ENCODE assay signal across 1 fruit fly cellular context in genomic region chr3R:21365262-21365661, dm6.
A peak's percentile ranks its signal among the peaks of the same experiment; 100 is the strongest.
TF ChIP-seq lines count a peak whose summit lies in the region.

No protein-coding gene starts in this region.

TF ChIP-seq in whole organism, embryonic, 481 proteins besides CTCF, POLR2A, EP300 and RAD21 (continued from another document and continues in another):
- TF ChIP-seq ato (GFP tag; IDR thresholded peaks at IDR 0.05; lab: Robert Waterston, UW; ENCODE audit: partially characterized antibody) (no peak), klu (GFP tag; IDR thresholded peaks at IDR 0.05; lab: Robert Waterston, UW) (peak; percentile 94), Rx (GFP tag; IDR thresholded peaks at IDR 0.05; lab: Robert Waterston, UW) (peak; percentile 85), grn (GFP tag; optimal IDR thresholded peaks at IDR 0.05; lab: Kevin White, UChicago) (no peak), CG17359 (tag; optimal IDR thresholded peaks at IDR 0.05; lab: Kevin White, UChicago) (peak; percentile 91), Deaf1 (tag; optimal IDR thresholded peaks at IDR 0.05; lab: Kevin White, UChicago) (no peak), Bdp1 (GFP tag; optimal IDR thresholded peaks at IDR 0.05; lab: Kevin White, UChicago) (peak; percentile 86), nmo (GFP tag; optimal IDR thresholded peaks at IDR 0.05; lab: Kevin White, UChicago) (peak; percentile 97), CG6689 (GFP tag; IDR thresholded peaks at IDR 0.05; lab: Robert Waterston, UW) (peak; percentile 94), trem (tag; optimal IDR thresholded peaks at IDR 0.05; lab: Kevin White, UChicago) (peak; percentile 92), Spps (tag; optimal IDR thresholded peaks at IDR 0.05; lab: Kevin White, UChicago) (peak; percentile 68), Hand (GFP tag; optimal IDR thresholded peaks at IDR 0.05; lab: Kevin White, UChicago) (peak; percentile 92), pros (GFP tag; optimal IDR thresholded peaks at IDR 0.05; lab: Kevin White, UChicago) (peak; percentile 61), CG4820 (GFP tag; optimal IDR thresholded peaks at IDR 0.05; lab: Kevin White, UChicago) (peak; percentile 93), cas (GFP tag; IDR thresholded peaks at IDR 0.05; lab: Robert Waterston, UW) (peak; percentile 82), CG5245 (GFP tag; optimal IDR thresholded peaks at IDR 0.05; lab: Kevin White, UChicago) (peak; percentile 92), Optix (GFP tag; IDR thresholded peaks at IDR 0.05; lab: Robert Waterston, UW) (peak; percentile 80; the same call in 2 of the 3 replicates), corto (GFP tag; optimal IDR thresholded peaks at IDR 0.05; lab: Kevin White, UChicago) (peak; percentile 79), oc (tag; optimal IDR thresholded peaks at IDR 0.05; lab: Kevin White, UChicago) (no peak), twi (tag; optimal IDR thresholded peaks at IDR 0.05; lab: Kevin White, UChicago) (peak; percentile 94), Nf-YC (tag; optimal IDR thresholded peaks at IDR 0.05; lab: Kevin White, UChicago) (peak; percentile 90), Kr (GFP tag; optimal IDR thresholded peaks at IDR 0.05; lab: Kevin White, UChicago) (no peak), CG6813 (GFP tag; optimal IDR thresholded peaks at IDR 0.05; lab: Kevin White, UChicago) (peak; percentile 71), CG13775 (GFP tag; optimal IDR thresholded peaks at IDR 0.05; lab: Kevin White, UChicago) (peak; percentile 97), Ssrp (tag; optimal IDR thresholded peaks at IDR 0.05; lab: Kevin White, UChicago) (peak; percentile 93), bowl (GFP tag; IDR thresholded peaks at IDR 0.05; lab: Robert Waterston, UW) (peak; percentile 77), Side (GFP tag; optimal IDR thresholded peaks at IDR 0.05; lab: Kevin White, UChicago) (peak; percentile 90), zfh1 (GFP tag; IDR thresholded peaks at IDR 0.05; lab: Robert Waterston, UW) (peak; percentile 87), CG7745 (tag; optimal IDR thresholded peaks at IDR 0.05; lab: Kevin White, UChicago) (no peak), CG11560 (tag; IDR thresholded peaks at IDR 0.05; lab: Robert Waterston, UW) (peak; percentile 88), bcd (GFP tag; optimal IDR thresholded peaks at IDR 0.05; lab: Kevin White, UChicago) (peak; percentile 96), CG33213 (GFP tag; optimal IDR thresholded peaks at IDR 0.05; lab: Kevin White, UChicago) (peak; percentile 86), Usf (GFP tag; optimal IDR thresholded peaks at IDR 0.05; lab: Kevin White, UChicago) (peak; percentile 94), CG1024 (GFP tag; IDR thresholded peaks at IDR 0.05; lab: Robert Waterston, UW) (peak; percentile 49; the same call in 1 of the 2 replicates), NFAT (GFP tag; IDR thresholded peaks at IDR 0.05; lab: Robert Waterston, UW) (peak; percentile 89), Drgx (GFP tag; IDR thresholded peaks at IDR 0.05; lab: Robert Waterston, UW) (peak; percentile 92), dati (GFP tag; IDR thresholded peaks at IDR 0.05; lab: Robert Waterston, UW) (peak; percentile 49; the same call in 1 of the 2 replicates), CG18262 (tag; optimal IDR thresholded peaks at IDR 0.05; lab: Kevin White, UChicago) (peak; percentile 92), CG10979 (tag; optimal IDR thresholded peaks at IDR 0.05; lab: Kevin White, UChicago) (peak; percentile 86), CG17568 (GFP tag; optimal IDR thresholded peaks at IDR 0.05; lab: Kevin White, UChicago) (no peak), CG10543 (GFP tag; optimal IDR thresholded peaks at IDR 0.05; lab: Kevin White, UChicago) (peak; percentile 99), CG31388 (GFP tag; optimal IDR thresholded peaks at IDR 0.05; lab: Kevin White, UChicago) (peak; percentile 89), hbn (GFP tag; IDR thresholded peaks at IDR 0.05; lab: Robert Waterston, UW; ENCODE audit: partially characterized antibody) (no peak), Hr39 (optimal IDR thresholded peaks at IDR 0.05; lab: Kevin White, UChicago) (no peak), CG12104 (GFP tag; optimal IDR thresholded peaks at IDR 0.05; lab: Kevin White, UChicago) (peak; percentile 93), CG15479 (GFP tag; optimal IDR thresholded peaks at IDR 0.05; lab: Kevin White, UChicago) (peak; percentile 41), dmrt11E (tag; optimal IDR thresholded peaks at IDR 0.05; lab: Kevin White, UChicago) (peak; percentile 91), Hmx (GFP tag; optimal IDR thresholded peaks at IDR 0.05; lab: Kevin White, UChicago) (peak; percentile 93), Rfx (GFP tag; IDR thresholded peaks at IDR 0.05; lab: Robert Waterston, UW) (peak; percentile 96), HHEX (GFP tag; optimal IDR thresholded peaks at IDR 0.05; lab: Kevin White, UChicago) (peak; percentile 92), GATAe (GFP tag; conservative IDR thresholded peaks at IDR 0.05; lab: Robert Waterston, UW) (peak; percentile 82), ash1 (GFP tag; optimal IDR thresholded peaks at IDR 0.05; lab: Kevin White, UChicago) (peak; percentile 13), CG11398 (GFP tag; optimal IDR thresholded peaks at IDR 0.05; lab: Kevin White, UChicago) (peak; percentile 76), ERR (GFP tag; optimal IDR thresholded peaks at IDR 0.05; lab: Kevin White, UChicago) (peak; percentile 81), TFAM (GFP tag; optimal IDR thresholded peaks at IDR 0.05; lab: Kevin White, UChicago) (peak; percentile 51), ftz-f1 (GFP tag; optimal IDR thresholded peaks at IDR 0.05; lab: Kevin White, UChicago) (peak; percentile 72), CG42726 (GFP tag; IDR thresholded peaks at IDR 0.05; lab: Robert Waterston, UW; ENCODE audit: partially characterized antibody) (no peak), eve (GFP tag; optimal IDR thresholded peaks at IDR 0.05; lab: Kevin White, UChicago) (no peak), lilli (GFP tag; optimal IDR thresholded peaks at IDR 0.05; lab: Kevin White, UChicago) (peak; percentile 98), so (GFP tag; IDR thresholded peaks at IDR 0.05; lab: Robert Waterston, UW) (peak; percentile 88; the same call in 2 of the 3 replicates), CG30403 (GFP tag; optimal IDR thresholded peaks at IDR 0.05; lab: Kevin White, UChicago) (peak; percentile 98), CG5953 (GFP tag; IDR thresholded peaks at IDR 0.05; lab: Robert Waterston, UW) (peak; percentile 71; the same call in 1 of the 2 replicates), sr (GFP tag; IDR thresholded peaks at IDR 0.05; lab: Robert Waterston, UW) (no peak), pnt (GFP tag; optimal IDR thresholded peaks at IDR 0.05; lab: Kevin White, UChicago) (peak; percentile 94), tx (GFP tag; optimal IDR thresholded peaks at IDR 0.05; lab: Kevin White, UChicago) (peak; percentile 91), croc (GFP tag; conservative IDR thresholded peaks at IDR 0.05; lab: Robert Waterston, UW) (peak; percentile 93), CG14710 (tag; optimal IDR thresholded peaks at IDR 0.05; lab: Kevin White, UChicago) (peak; percentile 95), B-H1 (GFP tag; IDR thresholded peaks at IDR 0.05; lab: Robert Waterston, UW) (peak; percentile 75), Taf1 (GFP tag; IDR thresholded peaks at IDR 0.05; lab: Robert Waterston, UW) (peak; percentile 88; the same call in 1 of the 2 replicates), inv (GFP tag; IDR thresholded peaks at IDR 0.05; lab: Robert Waterston, UW; ENCODE audit: partially characterized antibody) (no peak), shn (GFP tag; optimal IDR thresholded peaks at IDR 0.05; lab: Kevin White, UChicago) (peak; percentile 95), crol (GFP tag; IDR thresholded peaks at IDR 0.05; lab: Robert Waterston, UW) (no peak), gcm2 (GFP tag; optimal IDR thresholded peaks at IDR 0.05; lab: Kevin White, UChicago) (peak; percentile 80), ap (GFP tag; IDR thresholded peaks at IDR 0.05; lab: Robert Waterston, UW) (peak; percentile 87), HmgD (GFP tag; optimal IDR thresholded peaks at IDR 0.05; lab: Kevin White, UChicago) (peak; percentile 72), CG10431 (GFP tag; optimal IDR thresholded peaks at IDR 0.05; lab: Kevin White, UChicago) (peak; percentile 86), D (optimal IDR thresholded peaks at IDR 0.05; lab: Kevin White, UChicago) (no peak), D (GFP tag; optimal IDR thresholded peaks at IDR 0.05; lab: Kevin White, UChicago) (peak; percentile 90), CG18764 (GFP tag; optimal IDR thresholded peaks at IDR 0.05; lab: Kevin White, UChicago) (peak; percentile 90), CG18619 (GFP tag; optimal IDR thresholded peaks at IDR 0.05; lab: Kevin White, UChicago) (peak; percentile 97), lov (optimal IDR thresholded peaks at IDR 0.05; lab: Kevin White, UChicago) (no peak), lov (GFP tag; IDR thresholded peaks at IDR 0.05; lab: Robert Waterston, UW) (0 out of 3 replicates have a peak, but pooled peaks have one; percentile 55), ATbp (GFP tag; optimal IDR thresholded peaks at IDR 0.05; lab: Kevin White, UChicago) (peak; percentile 87), Hmr (GFP tag; optimal IDR thresholded peaks at IDR 0.05; lab: Kevin White, UChicago) (peak; percentile 97), CG32772 (GFP tag; IDR thresholded peaks at IDR 0.05; lab: Robert Waterston, UW) (peak; percentile 91), stc (GFP tag; IDR thresholded peaks at IDR 0.05; lab: Robert Waterston, UW) (peak; percentile 90), amos (GFP tag; IDR thresholded peaks at IDR 0.05; lab: Robert Waterston, UW; ENCODE audit: partially characterized antibody) (peak; percentile 20; the same call in 1 of the 2 replicates), Hr78 (GFP tag; optimal IDR thresholded peaks at IDR 0.05; lab: Kevin White, UChicago) (no peak), bbx (GFP tag; IDR thresholded peaks at IDR 0.05; lab: Robert Waterston, UW; ENCODE audit: partially characterized antibody) (no peak), CG30431 (GFP tag; optimal IDR thresholded peaks at IDR 0.05; lab: Kevin White, UChicago) (peak; percentile 92), gsb (GFP tag; IDR thresholded peaks at IDR 0.05; lab: Robert Waterston, UW) (peak; percentile 89), pum (GFP tag; optimal IDR thresholded peaks at IDR 0.05; lab: Kevin White, UChicago) (peak; percentile 95), CG15011 (GFP tag; optimal IDR thresholded peaks at IDR 0.05; lab: Kevin White, UChicago) (peak; percentile 90), tin (GFP tag; optimal IDR thresholded peaks at IDR 0.05; lab: Kevin White, UChicago) (peak; percentile 97), nerfin-1 (tag; optimal IDR thresholded peaks at IDR 0.05; lab: Kevin White, UChicago) (peak; percentile 95), Awh (GFP tag; IDR thresholded peaks at IDR 0.05; lab: Robert Waterston, UW) (peak; percentile 73), wor (GFP tag; IDR thresholded peaks at IDR 0.05; lab: Robert Waterston, UW) (peak; percentile 91), CG17186 (GFP tag; optimal IDR thresholded peaks at IDR 0.05; lab: Kevin White, UChicago) (peak; percentile 95), ssp (GFP tag; IDR thresholded peaks at IDR 0.05; lab: Robert Waterston, UW) (peak; percentile 88), ham (GFP tag; IDR thresholded peaks at IDR 0.05; lab: Robert Waterston, UW) (peak; percentile 68), CG7839 (tag; optimal IDR thresholded peaks at IDR 0.05; lab: Kevin White, UChicago) (peak; percentile 97), dmrt99B (tag; optimal IDR thresholded peaks at IDR 0.05; lab: Kevin White, UChicago) (no peak), NC2α (GFP tag; optimal IDR thresholded peaks at IDR 0.05; lab: Kevin White, UChicago) (peak; percentile 88), bsh (GFP tag; optimal IDR thresholded peaks at IDR 0.05; lab: Kevin White, UChicago) (peak; percentile 86 to 90), CG31224 (GFP tag; IDR thresholded peaks at IDR 0.05; lab: Robert Waterston, UW) (peak; percentile 86), CG5180 (GFP tag; optimal IDR thresholded peaks at IDR 0.05; lab: Kevin White, UChicago) (peak; percentile 81), CG3847 (GFP tag; IDR thresholded peaks at IDR 0.05; lab: Robert Waterston, UW) (peak; percentile 98), Stat92E (GFP tag; optimal IDR thresholded peaks at IDR 0.05; lab: Kevin White, UChicago) (peak in 1 of 3 experiments; percentile 12), aop (GFP tag; IDR thresholded peaks at IDR 0.05; lab: Robert Waterston, UW) (no peak), sqz (GFP tag; optimal IDR thresholded peaks at IDR 0.05; lab: Kevin White, UChicago) (peak; percentile 87), nom (GFP tag; optimal IDR thresholded peaks at IDR 0.05; lab: Kevin White, UChicago) (peak; percentile 91), p53 (GFP tag; optimal IDR thresholded peaks at IDR 0.05; lab: Kevin White, UChicago) (peak; percentile 75), ase (GFP tag; IDR thresholded peaks at IDR 0.05; lab: Robert Waterston, UW) (peak; percentile 86), stwl (tag; optimal IDR thresholded peaks at IDR 0.05; lab: Kevin White, UChicago) (peak; percentile 61), CG2889 (GFP tag; IDR thresholded peaks at IDR 0.05; lab: Robert Waterston, UW) (peak; percentile 85), MBD-R2 (GFP tag; IDR thresholded peaks at IDR 0.05; lab: Robert Waterston, UW) (peak; percentile 92), CG32532 (GFP tag; IDR thresholded peaks at IDR 0.05; lab: Robert Waterston, UW) (peak; percentile 94), Sox102F (GFP tag; optimal IDR thresholded peaks at IDR 0.05; lab: Kevin White, UChicago) (no peak), CG1602 (GFP tag; optimal IDR thresholded peaks at IDR 0.05; lab: Kevin White, UChicago) (peak; percentile 96), Mrtf (GFP tag; IDR thresholded peaks at IDR 0.05; lab: Robert Waterston, UW) (peak; percentile 92), Fer1 (GFP tag; optimal IDR thresholded peaks at IDR 0.05; lab: Kevin White, UChicago) (peak; percentile 94), fd64A (GFP tag; optimal IDR thresholded peaks at IDR 0.05; lab: Kevin White, UChicago) (peak; percentile 68), CG15696 (tag; optimal IDR thresholded peaks at IDR 0.05; lab: Kevin White, UChicago) (peak; percentile 95), CG4730 (GFP tag; IDR thresholded peaks at IDR 0.05; lab: Robert Waterston, UW) (peak; percentile 92), pan (optimal IDR thresholded peaks at IDR 0.05; lab: Kevin White, UChicago) (no peak), pan (GFP tag; optimal IDR thresholded peaks at IDR 0.05 in 1 of 2, IDR thresholded peaks at IDR 0.05 in 1 of 2) (peak in 1 of 2 experiments; percentile 92), CG3163 (GFP tag; optimal IDR thresholded peaks at IDR 0.05; lab: Kevin White, UChicago) (peak; percentile 73), CG2202 (tag; optimal IDR thresholded peaks at IDR 0.05; lab: Kevin White, UChicago) (peak; percentile 81), Gug (GFP tag; IDR thresholded peaks at IDR 0.05; lab: Robert Waterston, UW) (peak; percentile 98), CG13287 (GFP tag; IDR thresholded peaks at IDR 0.05; lab: Robert Waterston, UW; ENCODE audit: partially characterized antibody) (peak; percentile 37; the same call in 1 of the 2 replicates), disco-r (GFP tag; optimal IDR thresholded peaks at IDR 0.05; lab: Kevin White, UChicago) (peak; percentile 85)
